Fruit fly (Drosophila melanogaster): Measurements from ENCODE around the gene CG17375.

CG17375 gene

dm6 chr2L:6787973-6788368 is 17.6 kb downstream of the CG17375 start:
- peak; percentile 13 for TF ChIP-seq Hr3 (GFP tag; optimal IDR thresholded peaks at IDR 0.05)
- no peak for TF ChIP-seq cwo (GFP tag; optimal IDR thresholded peaks at IDR 0.05)
- TF ChIP-seq CG2120 (GFP tag; optimal IDR thresholded peaks at IDR 0.05), result peak; percentile 35
- TF ChIP-seq Doc3 (GFP tag; IDR thresholded peaks at IDR 0.05; ENCODE audit: partially characterized antibody), result no peak
- no peak for TF ChIP-seq CG3995 (GFP tag; optimal IDR thresholded peaks at IDR 0.05)
- peak; percentile 13 for TF ChIP-seq dm (GFP tag; optimal IDR thresholded peaks at IDR 0.05)
- TF ChIP-seq CG10543 (GFP tag; optimal IDR thresholded peaks at IDR 0.05), result no peak
- TF ChIP-seq zen (tag; optimal IDR thresholded peaks at IDR 0.05), result no peak
- TF ChIP-seq Bteb2 (GFP tag; optimal IDR thresholded peaks at IDR 0.05), result no peak
- TF ChIP-seq Doc2 (GFP tag; IDR thresholded peaks at IDR 0.05), result no peak
- TF ChIP-seq Dek (tag; optimal IDR thresholded peaks at IDR 0.05), result peak; percentile 25
- no peak for TF ChIP-seq CG7928 (GFP tag; optimal IDR thresholded peaks at IDR 0.05)
- TF ChIP-seq unc-4 (GFP tag; IDR thresholded peaks at IDR 0.05; ENCODE audit: partially characterized antibody), result no peak
- peak; percentile 6 for TF ChIP-seq CG12155 (GFP tag; optimal IDR thresholded peaks at IDR 0.05)
- TF ChIP-seq Nf-YB (GFP tag; optimal IDR thresholded peaks at IDR 0.05), result peak; percentile 19
- no peak for TF ChIP-seq nerfin-2 (GFP tag; IDR thresholded peaks at IDR 0.05; ENCODE audit: partially characterized antibody)
- no peak for TF ChIP-seq CG16863 (GFP tag; optimal IDR thresholded peaks at IDR 0.05)
- TF ChIP-seq usp (GFP tag; optimal IDR thresholded peaks at IDR 0.05), result no peak
- TF ChIP-seq Myb (GFP tag; optimal IDR thresholded peaks at IDR 0.05), result peak; percentile 20
- no peak for TF ChIP-seq exex (tag; optimal IDR thresholded peaks at IDR 0.05)
- TF ChIP-seq corto (GFP tag; optimal IDR thresholded peaks at IDR 0.05), result no peak
- no peak for TF ChIP-seq Elba2 (GFP tag; optimal IDR thresholded peaks at IDR 0.05)
- peak; percentile 46 to 81 for TF ChIP-seq chif (GFP tag; optimal IDR thresholded peaks at IDR 0.05)
- TF ChIP-seq GATAe (GFP tag; conservative IDR thresholded peaks at IDR 0.05), result no peak
- TF ChIP-seq sna (GFP tag; IDR thresholded peaks at IDR 0.05; ENCODE audit: partially characterized antibody), result no peak
- peak; percentile 44 for TF ChIP-seq CG9932 (GFP tag; IDR thresholded peaks at IDR 0.05)
- TF ChIP-seq CG10979 (tag; optimal IDR thresholded peaks at IDR 0.05), result peak; percentile 83
- peak; percentile 5 for TF ChIP-seq CG10462 (GFP tag; optimal IDR thresholded peaks at IDR 0.05)
- TF ChIP-seq gcm (GFP tag; optimal IDR thresholded peaks at IDR 0.05), result peak; percentile 11
- TF ChIP-seq ERR (GFP tag; optimal IDR thresholded peaks at IDR 0.05), result no peak
- no peak for TF ChIP-seq Side (GFP tag; optimal IDR thresholded peaks at IDR 0.05)
- no peak for TF ChIP-seq z (GFP tag; IDR thresholded peaks at IDR 0.05)
- TF ChIP-seq Neu2 (GFP tag; optimal IDR thresholded peaks at IDR 0.05; ENCODE audit: borderline replicate concordance), result no peak
- no peak for TF ChIP-seq CG6854 (GFP tag; optimal IDR thresholded peaks at IDR 0.05)
- TF ChIP-seq fru (optimal IDR thresholded peaks at IDR 0.05), result no peak
- TF ChIP-seq seq (GFP tag; IDR thresholded peaks at IDR 0.05), result no peak
- peak; percentile 12 for TF ChIP-seq CG8089 (GFP tag; optimal IDR thresholded peaks at IDR 0.05)
- peak; percentile 67 for TF ChIP-seq CG14014 (GFP tag; IDR thresholded peaks at IDR 0.05)
- TF ChIP-seq hb (GFP tag; IDR thresholded peaks at IDR 0.05; ENCODE audit: partially characterized antibody), result no peak
- TF ChIP-seq HLH4C (GFP tag; IDR thresholded peaks at IDR 0.05; ENCODE audit: partially characterized antibody), result no peak
- no peak for TF ChIP-seq CG42726 (GFP tag; IDR thresholded peaks at IDR 0.05; ENCODE audit: partially characterized antibody)
- TF ChIP-seq CG13624 (GFP tag; optimal IDR thresholded peaks at IDR 0.05), result no peak
- no peak for TF ChIP-seq jigr1 (GFP tag; IDR thresholded peaks at IDR 0.05)
- TF ChIP-seq slp2 (GFP tag; optimal IDR thresholded peaks at IDR 0.05), result peak; percentile 44
- TF ChIP-seq CG6765 (GFP tag; optimal IDR thresholded peaks at IDR 0.05), result no peak
- TF ChIP-seq CG8359 (GFP tag; optimal IDR thresholded peaks at IDR 0.05; ENCODE audit: borderline replicate concordance), result no peak
- TF ChIP-seq CG6791 (GFP tag; IDR thresholded peaks at IDR 0.05; ENCODE audit: partially characterized antibody), result no peak
- no peak for TF ChIP-seq dan (GFP tag; IDR thresholded peaks at IDR 0.05)
- TF ChIP-seq Bgb (GFP tag; IDR thresholded peaks at IDR 0.05; ENCODE audit: partially characterized antibody), result no peak
- peak; percentile 36 for TF ChIP-seq Dad (GFP tag; optimal IDR thresholded peaks at IDR 0.05)
- no peak for TF ChIP-seq pnt (GFP tag; optimal IDR thresholded peaks at IDR 0.05)
